Fruit fly (Drosophila melanogaster): ENCODE measurements around the gene ERR.
A peak's percentile ranks its signal among the peaks of the same experiment; 100 is the strongest.

ERR gene

dm6 chr3L:8186627-8187396 lies at the start of gene ERR, which contains the start of gene Atg18a (continued):
- peak; percentile 61; the same call in 2 of the 3 replicates for TF ChIP-seq Optix (GFP tag; IDR thresholded peaks at IDR 0.05)
- peak; percentile 83 for TF ChIP-seq lab (GFP tag; optimal IDR thresholded peaks at IDR 0.05)
- TF ChIP-seq run (tag; optimal IDR thresholded peaks at IDR 0.05), result no peak
- no peak for TF ChIP-seq nom (GFP tag; optimal IDR thresholded peaks at IDR 0.05)
- TF ChIP-seq ara (GFP tag; IDR thresholded peaks at IDR 0.05), result peak; percentile 70; the same call in 1 of the 2 replicates
- TF ChIP-seq klu (GFP tag; IDR thresholded peaks at IDR 0.05), result peak; percentile 93
- TF ChIP-seq Aef1 (GFP tag; IDR thresholded peaks at IDR 0.05), result peak; percentile 91
- TF ChIP-seq E2f1 (GFP tag; IDR thresholded peaks at IDR 0.05), result peak; percentile 82
- TF ChIP-seq Poxn (GFP tag; IDR thresholded peaks at IDR 0.05), result peak; percentile 63
- 0 out of 3 replicates have a peak, but pooled peaks have one; percentile 45 for TF ChIP-seq hb (GFP tag; IDR thresholded peaks at IDR 0.05; ENCODE audit: partially characterized antibody)
- peak; percentile 86 for TF ChIP-seq CG18619 (GFP tag; optimal IDR thresholded peaks at IDR 0.05)
- peak in 1 of 3 experiments; percentile 7 for TF ChIP-seq Stat92E (GFP tag; optimal IDR thresholded peaks at IDR 0.05)
- peak; percentile 92 for TF ChIP-seq Ptx1 (GFP tag; IDR thresholded peaks at IDR 0.05)
- TF ChIP-seq CG7556 (GFP tag; optimal IDR thresholded peaks at IDR 0.05), result peak; percentile 75
- no peak for TF ChIP-seq CG12219 (GFP tag; optimal IDR thresholded peaks at IDR 0.05)
- peak; percentile 51; the same call in 1 of the 3 replicates for TF ChIP-seq CG2199 (GFP tag; IDR thresholded peaks at IDR 0.05)
- peak; percentile 89 for TF ChIP-seq gem (tag; optimal IDR thresholded peaks at IDR 0.05)
- TF ChIP-seq CG3163 (GFP tag; optimal IDR thresholded peaks at IDR 0.05), result peak; percentile 54
- TF ChIP-seq CG10543 (GFP tag; optimal IDR thresholded peaks at IDR 0.05), result peak; percentile 92
- TF ChIP-seq fd64A (GFP tag; optimal IDR thresholded peaks at IDR 0.05), result no peak
- peak; percentile 75 for TF ChIP-seq Bteb2 (GFP tag; optimal IDR thresholded peaks at IDR 0.05)
- peak; percentile 40; the same call in 1 of the 2 replicates for TF ChIP-seq stc (GFP tag; IDR thresholded peaks at IDR 0.05)
- TF ChIP-seq CG11504 (tag; optimal IDR thresholded peaks at IDR 0.05), result no peak
- peak; percentile 93 for TF ChIP-seq CG2120 (GFP tag; optimal IDR thresholded peaks at IDR 0.05)
- peak; percentile 11 for TF ChIP-seq HHEX (GFP tag; optimal IDR thresholded peaks at IDR 0.05)
- TF ChIP-seq fd102C (GFP tag; optimal IDR thresholded peaks at IDR 0.05), result no peak
- TF ChIP-seq Awh (GFP tag; IDR thresholded peaks at IDR 0.05), result peak; percentile 61
- peak; percentile 54; the same call in 1 of the 2 replicates for TF ChIP-seq CG17612 (GFP tag; IDR thresholded peaks at IDR 0.05)
- TF ChIP-seq unpg (GFP tag; optimal IDR thresholded peaks at IDR 0.05), result peak; percentile 71
- peak; percentile 79 for TF ChIP-seq CG18262 (tag; optimal IDR thresholded peaks at IDR 0.05)
- TF ChIP-seq ci (GFP tag; IDR thresholded peaks at IDR 0.05), result peak; percentile 82
- TF ChIP-seq BtbVII (GFP tag; optimal IDR thresholded peaks at IDR 0.05), result no peak
- peak; percentile 32 for TF ChIP-seq CG6654 (GFP tag; optimal IDR thresholded peaks at IDR 0.05)
- peak; percentile 44 for TF ChIP-seq Spps (tag; optimal IDR thresholded peaks at IDR 0.05)
- peak; percentile 23 for TF ChIP-seq luna (GFP tag; optimal IDR thresholded peaks at IDR 0.05)
- peak in 1 of 2 experiments; percentile 73 for TF ChIP-seq bsh (GFP tag; optimal IDR thresholded peaks at IDR 0.05)
- peak; percentile 86 for TF ChIP-seq Dbx (GFP tag; IDR thresholded peaks at IDR 0.05)
- TF ChIP-seq kni (GFP tag; optimal IDR thresholded peaks at IDR 0.05), result peak; percentile 90
- peak; percentile 79 for TF ChIP-seq H2.0 (GFP tag; IDR thresholded peaks at IDR 0.05)
- TF ChIP-seq Max (GFP tag; optimal IDR thresholded peaks at IDR 0.05), result peak; percentile 81
- TF ChIP-seq Dad (GFP tag; optimal IDR thresholded peaks at IDR 0.05), result peak; percentile 82
- TF ChIP-seq dmrt99B (tag; optimal IDR thresholded peaks at IDR 0.05), result no peak
- TF ChIP-seq Xbp1 (GFP tag; optimal IDR thresholded peaks at IDR 0.05), result peak; percentile 92
- peak; percentile 93 for TF ChIP-seq sens (GFP tag)
- TF ChIP-seq Dek (tag; optimal IDR thresholded peaks at IDR 0.05), result peak; percentile 87
- no peak for TF ChIP-seq Eip74EF (GFP tag; optimal IDR thresholded peaks at IDR 0.05)
- TF ChIP-seq Hr3 (GFP tag; optimal IDR thresholded peaks at IDR 0.05), result peak; percentile 91
- TF ChIP-seq CG9876 (GFP tag; optimal IDR thresholded peaks at IDR 0.05), result peak; percentile 80

Measured in whole organism, embryonic.